Worm (Caenorhabditis elegans) whole organism, L1 larva: ENCODE data around the gene oac-3.

ENCODE experiments used
- C16A3.4 ChIP-seq: fragments of 150-350 bp; optimal IDR thresholded peaks from 2 replicates; lab custom pipeline; 2014; ENCODE audit warnings: missing biosample characterization, missing genetic modification characterization
- C34B4.2 ChIP-seq: sonication (generic microtip); optimal IDR thresholded peaks from 2 replicates; lab custom pipeline; 2017; ENCODE audit warnings: mild to moderate bottlenecking, missing genetic modification characterization, missing compliant biosample characterization
- F16B12.6 ChIP-seq: fragments of 150-350 bp; optimal IDR thresholded peaks from 2 replicates; lab custom pipeline; 2014; ENCODE audit warnings: missing biosample characterization, missing genetic modification characterization
- aha-1 ChIP-seq: fragments of 150-350 bp; optimal IDR thresholded peaks from 2 replicates; lab custom pipeline; 2014; ENCODE audit warnings: missing biosample characterization, missing genetic modification characterization
- alr-1 ChIP-seq: fragments of 200-800 bp; sonication (Bioruptor generic); optimal IDR thresholded peaks from 2 replicates; lab custom pipeline; 2018; ENCODE audit warnings: borderline replicate concordance, mild to moderate bottlenecking, missing genetic modification characterization, missing compliant biosample characterization
- ama-1 ChIP-seq: fragments of 150-350 bp; optimal IDR thresholded peaks from 2 replicates; lab custom pipeline; 2014
- ceh-63 ChIP-seq: fragments of 200-800 bp; sonication (Bioruptor generic); optimal IDR thresholded peaks from 2 replicates; lab custom pipeline; 2018; ENCODE audit warnings: mild to moderate bottlenecking, missing genetic modification characterization, missing compliant biosample characterization
- ceh-8 ChIP-seq: fragments of 200-800 bp; sonication (Bioruptor generic); optimal IDR thresholded peaks from 2 replicates; lab custom pipeline; 2018; ENCODE audit warnings: mild to moderate bottlenecking, missing genetic modification characterization, moderate library complexity, missing compliant biosample characterization
- ceh-82 ChIP-seq, 3 experiments: fragments of 150-350 bp in 1 of 3; sonication (generic microtip) in 2 of 3; optimal IDR thresholded peaks; 2 replicates each; lab custom pipeline; 2014 to 2017; ENCODE audit warnings: missing biosample characterization in 3 of 3, missing genetic modification characterization in 3 of 3
- ceh-90 ChIP-seq: sonication (generic microtip); optimal IDR thresholded peaks from 2 replicates; lab custom pipeline; 2016; ENCODE audit warnings: missing genetic modification characterization, missing compliant biosample characterization
- ces-1 ChIP-seq: fragments of 150-350 bp; optimal IDR thresholded peaks from 2 replicates; lab custom pipeline; 2014; ENCODE audit warnings: missing biosample characterization, missing genetic modification reagents, missing genetic modification characterization
- dsc-1 ChIP-seq: sonication (generic microtip); optimal IDR thresholded peaks from 2 replicates; lab custom pipeline; 2016; ENCODE audit warnings: mild to moderate bottlenecking, missing genetic modification characterization, missing compliant biosample characterization
- efl-1 ChIP-seq, 4 experiments: fragments of 150-350 bp; optimal IDR thresholded peaks in 3 of 4; peaks in 1 of 4; 1 replicate in 1 of 4; 2 replicates in 3 of 4; lab custom pipeline; 2014; ENCODE audit warnings: missing biosample characterization in 2 of 4, missing genetic modification characterization in 2 of 4, missing genetic modification reagents in 2 of 4
- efl-3 ChIP-seq: fragments of 200-800 bp; sonication (Bioruptor generic); optimal IDR thresholded peaks from 2 replicates; lab custom pipeline; 2018; ENCODE audit warnings: mild to moderate bottlenecking, missing genetic modification characterization, missing compliant biosample characterization
- egl-13 ChIP-seq: sonication (generic microtip); optimal IDR thresholded peaks from 2 replicates; lab custom pipeline; 2016; ENCODE audit warnings: missing genotype, missing genetic modification reagents, missing genetic modification characterization, missing compliant biosample characterization
- egl-27 ChIP-seq, 2 experiments: fragments of 150-350 bp in 1 of 2; sonication (generic microtip); optimal IDR thresholded peaks; 3 replicates each; lab custom pipeline; 2017 to 2018; ENCODE audit warnings: missing biosample characterization in 2 of 2, missing genetic modification characterization in 2 of 2, missing genetic modification reagents in 2 of 2
- elt-2 ChIP-seq: sonication (generic microtip); optimal IDR thresholded peaks from 2 replicates; lab custom pipeline; 2016; ENCODE audit warnings: missing genetic modification characterization, mild to moderate bottlenecking, inconsistent platforms, missing compliant biosample characterization, missing genetic modification reagents
- ets-5 ChIP-seq: fragments of 200-800 bp; sonication (Bioruptor generic); IDR thresholded peaks from 2 replicates; pipeline ENCODE4 v1.3.6; 2022; ENCODE audit warnings: missing genetic modification characterization, missing compliant biosample characterization
- fkh-4 ChIP-seq: sonication (generic microtip); optimal IDR thresholded peaks from 2 replicates; lab custom pipeline; 2016; ENCODE audit warnings: missing compliant biosample characterization, missing genetic modification characterization, borderline replicate concordance
- fkh-8 ChIP-seq: sonication (generic microtip); optimal IDR thresholded peaks from 2 replicates; lab custom pipeline; 2016; ENCODE audit warnings: mild to moderate bottlenecking, missing genetic modification characterization, missing compliant biosample characterization
- grh-1 ChIP-seq: fragments of 200-800 bp; sonication (Bioruptor generic); IDR thresholded peaks from 2 replicates; pipeline ENCODE4 v1.3.6; 2022; ENCODE audit warnings: missing genetic modification reagents, missing genetic modification characterization, missing compliant biosample characterization
- hlh-17 ChIP-seq: fragments of 200-800 bp; sonication (Bioruptor generic); optimal IDR thresholded peaks from 2 replicates; lab custom pipeline; 2018; ENCODE audit warnings: missing genetic modification characterization, mild to moderate bottlenecking, missing compliant biosample characterization, moderate library complexity, borderline replicate concordance
- hlh-4 ChIP-seq: sonication (generic microtip); optimal IDR thresholded peaks from 2 replicates; lab custom pipeline; 2016; ENCODE audit warnings: mild to moderate bottlenecking, missing genetic modification characterization, missing compliant biosample characterization
- hpl-2 ChIP-seq: fragments of 150-350 bp; optimal IDR thresholded peaks from 2 replicates; lab custom pipeline; 2014; ENCODE audit warnings: missing biosample characterization, missing genetic modification reagents, missing genetic modification characterization
- irx-1 ChIP-seq: sonication (generic microtip); optimal IDR thresholded peaks from 2 replicates; lab custom pipeline; 2016; ENCODE audit warnings: missing genetic modification characterization, missing compliant biosample characterization
- isw-1 ChIP-seq: fragments of 200-800 bp; sonication (Bioruptor generic); IDR thresholded peaks from 2 replicates; pipeline ENCODE4 v1.3.6; 2022; ENCODE audit warnings: missing genetic modification characterization, missing compliant biosample characterization
- lin-13 ChIP-seq: fragments of 150-350 bp; optimal IDR thresholded peaks from 2 replicates; lab custom pipeline; 2014; ENCODE audit warnings: missing biosample characterization, missing genetic modification reagents, missing genetic modification characterization
- lin-14 ChIP-seq: fragments of 200-800 bp; sonication (Bioruptor generic); optimal IDR thresholded peaks from 2 replicates; lab custom pipeline; 2018; ENCODE audit warnings: mild to moderate bottlenecking, missing genetic modification characterization, moderate library complexity, missing compliant biosample characterization
- lin-15B ChIP-seq: fragments of 150-350 bp; sonication (generic microtip); optimal IDR thresholded peaks from 3 replicates; lab custom pipeline; 2014; ENCODE audit warnings: missing biosample characterization, missing genetic modification characterization
- lin-35 ChIP-seq, 2 experiments: fragments of 150-350 bp; optimal IDR thresholded peaks; 2 replicates each; lab custom pipeline; 2014; ENCODE audit warnings: missing biosample characterization in 2 of 2, missing genetic modification characterization in 2 of 2, missing genetic modification reagents in 2 of 2
- mdl-1 ChIP-seq, 2 experiments: fragments of 150-350 bp; optimal IDR thresholded peaks; 2 replicates each; lab custom pipeline; 2014 to 2017; ENCODE audit warnings: missing biosample characterization in 2 of 2, missing genetic modification characterization in 2 of 2, inconsistent platforms in 1 of 2
- nhr-11 ChIP-seq: fragments of 150-350 bp; optimal IDR thresholded peaks from 2 replicates; lab custom pipeline; 2014; ENCODE audit warnings: missing biosample characterization, missing genetic modification characterization
- nhr-12 ChIP-seq: sonication (generic microtip); optimal IDR thresholded peaks from 2 replicates; lab custom pipeline; 2017; ENCODE audit warnings: missing biosample characterization, missing genetic modification characterization
- nhr-20 ChIP-seq: sonication (generic microtip); optimal IDR thresholded peaks from 2 replicates; lab custom pipeline; 2016; ENCODE audit warnings: mild to moderate bottlenecking, missing genetic modification characterization, missing compliant biosample characterization
- nhr-76 ChIP-seq: sonication (generic microtip); optimal IDR thresholded peaks from 2 replicates; lab custom pipeline; 2017; ENCODE audit warnings: missing biosample characterization, missing genetic modification characterization
- nhr-77 ChIP-seq: fragments of 150-350 bp; optimal IDR thresholded peaks from 2 replicates; lab custom pipeline; 2014; ENCODE audit warnings: missing biosample characterization, missing genetic modification characterization
- nhr-84 ChIP-seq: sonication (generic microtip); optimal IDR thresholded peaks from 2 replicates; lab custom pipeline; 2017; ENCODE audit warnings: missing biosample characterization, missing genetic modification characterization
- nhr-90 ChIP-seq: sonication (generic microtip); optimal IDR thresholded peaks from 2 replicates; lab custom pipeline; 2016; ENCODE audit warnings: mild to moderate bottlenecking, missing genetic modification characterization, missing compliant biosample characterization; ENCODE audit not compliant: poor library complexity
- pax-3 ChIP-seq: fragments of 200-800 bp; sonication (Bioruptor generic); optimal IDR thresholded peaks from 2 replicates; lab custom pipeline; 2018; ENCODE audit warnings: mild to moderate bottlenecking, missing genetic modification characterization, moderate library complexity, missing compliant biosample characterization
- pqm-1 ChIP-seq: sonication (generic microtip); optimal IDR thresholded peaks from 3 replicates; lab custom pipeline; 2017; ENCODE audit warnings: missing biosample characterization, missing genetic modification characterization
- snpc-4 ChIP-seq: fragments of 150-350 bp; optimal IDR thresholded peaks from 2 replicates; lab custom pipeline; 2014; ENCODE audit warnings: missing biosample characterization, missing genetic modification characterization
- snu-23 ChIP-seq: sonication (generic microtip); optimal IDR thresholded peaks from 2 replicates; lab custom pipeline; 2016; ENCODE audit warnings: missing genetic modification characterization, missing compliant biosample characterization
- sptf-1 ChIP-seq: fragments of 150-350 bp; optimal IDR thresholded peaks from 2 replicates; lab custom pipeline; 2014; ENCODE audit warnings: missing biosample characterization, missing genetic modification characterization
- swsn-7 ChIP-seq: sonication (generic microtip); optimal IDR thresholded peaks from 2 replicates; lab custom pipeline; 2016; ENCODE audit warnings: missing genetic modification characterization, missing compliant biosample characterization
- tbx-2 ChIP-seq: sonication (generic microtip); optimal IDR thresholded peaks from 2 replicates; lab custom pipeline; 2016; ENCODE audit warnings: missing genetic modification characterization, missing compliant biosample characterization
- tlp-1 ChIP-seq: fragments of 150-350 bp; optimal IDR thresholded peaks from 2 replicates; lab custom pipeline; 2014; ENCODE audit warnings: missing biosample characterization, missing genetic modification characterization
- unc-130 ChIP-seq: fragments of 150-350 bp; optimal IDR thresholded peaks from 2 replicates; lab custom pipeline; 2017; ENCODE audit warnings: missing biosample characterization, missing genetic modification characterization, inconsistent platforms
- unc-30 ChIP-seq: sonication (generic microtip); optimal IDR thresholded peaks from 2 replicates; lab custom pipeline; 2017; ENCODE audit warnings: missing biosample characterization, missing genetic modification characterization
- unc-62 ChIP-seq: fragments of 150-350 bp; optimal IDR thresholded peaks from 2 replicates; lab custom pipeline; 2014; ENCODE audit warnings: missing biosample characterization, missing genetic modification reagents, missing genetic modification characterization
- vab-15 ChIP-seq: sonication (generic microtip); optimal IDR thresholded peaks from 2 replicates; lab custom pipeline; 2017; ENCODE audit warnings: missing genotype, mild to moderate bottlenecking, missing genetic modification characterization, missing compliant biosample characterization
- xbp-1 ChIP-seq: sonication (generic microtip); optimal IDR thresholded peaks from 2 replicates; lab custom pipeline; 2016; ENCODE audit warnings: missing genetic modification characterization, missing compliant biosample characterization
- ztf-4 ChIP-seq: fragments of 150-350 bp; optimal IDR thresholded peaks from 2 replicates; lab custom pipeline; 2014; ENCODE audit warnings: missing biosample characterization, missing genetic modification characterization

The oac-3 gene

ce11 chrV:13909400-13909799 lies 10.1 kb downstream of the oac-3 start, which contains the start of gene C06B3.7 (continued):
- TF ChIP-seq nhr-76 (no peak), irx-1 (tag; lab: Kevin White, UChicago) (peak; percentile 63), xbp-1 (tag; lab: Kevin White, UChicago) (peak; percentile 89), nhr-77 (tag; lab: Kevin White, UChicago) (no peak), egl-27 (tag; optimal IDR thresholded peaks at IDR 0.05; lab: Kevin White, UChicago) (no peak), pqm-1 (peak; percentile 46), tbx-2 (tag; lab: Kevin White, UChicago) (peak; percentile 75), mdl-1 (tag; optimal IDR thresholded peaks at IDR 0.05; lab: Kevin White, UChicago) (peak in 1 of 2 experiments; percentile 94), hpl-2 (no peak), ceh-63 (no peak), vab-15 (tag; lab: Kevin White, UChicago) (peak; percentile 100), aha-1 (peak; percentile 10), swsn-7 (peak; percentile 66), dsc-1 (tag; lab: Kevin White, UChicago) (peak; percentile 84), pax-3 (tag; lab: Kevin White, UChicago) (peak; percentile 82), fkh-4 (tag; lab: Kevin White, UChicago) (no peak), F16B12.6 (tag; lab: Kevin White, UChicago) (no peak), nhr-84 (no peak), hlh-4 (no peak), C16A3.4 (tag; lab: Kevin White, UChicago) (peak; percentile 90), tlp-1 (tag; lab: Kevin White, UChicago) (no peak), unc-62 (GFP tag; lab: Kevin White, UChicago) (no peak), ceh-8 (no peak), unc-130 (tag; lab: Kevin White, UChicago) (peak; percentile 96), ceh-90 (tag; lab: Kevin White, UChicago) (peak; percentile 26), nhr-20 (tag; lab: Kevin White, UChicago) (peak; percentile 94), lin-15B (tag; lab: Kevin White, UChicago) (no peak), nhr-90 (peak; percentile 83), efl-1 (optimal IDR thresholded peaks at IDR 0.05; lab: Kevin White, UChicago) (peak; percentile 36 to 54), efl-1 (GFP tag; optimal IDR thresholded peaks at IDR 0.05 in 1 of 2; lab: Kevin White, UChicago) (peak; percentile 26 to 87), unc-30 (tag; lab: Kevin White, UChicago) (no peak), hlh-17 (GFP tag; lab: Kevin White, UChicago) (no peak), lin-14 (peak; percentile 95), ceh-82 (tag; optimal IDR thresholded peaks at IDR 0.05; lab: Kevin White, UChicago) (peak in 2 of 3 experiments; percentile 40 to 52), elt-2 (tag; lab: Kevin White, UChicago) (peak; percentile 85), isw-1 (peak; percentile 16; the same call in 1 of the 2 replicates), snu-23 (GFP tag; lab: Kevin White, UChicago) (peak; percentile 90), lin-13 (GFP tag; lab: Kevin White, UChicago) (peak; percentile 78), ets-5 (GFP tag; lab: Robert Waterston, UW) (no peak), lin-35 (GFP tag; optimal IDR thresholded peaks at IDR 0.05; lab: Kevin White, UChicago) (peak; percentile 64 to 90), snpc-4 (peak; percentile 44), ama-1 (lab: Kevin White, UChicago) (peak; percentile 66), egl-13 (tag; lab: Kevin White, UChicago) (no peak), alr-1 (tag; lab: Kevin White, UChicago) (no peak), grh-1 (no peak), fkh-8 (peak; percentile 90), C34B4.2 (tag; lab: Kevin White, UChicago) (no peak), efl-3 (GFP tag; lab: Kevin White, UChicago) (no peak), nhr-11 (peak; percentile 55), nhr-12 (tag; lab: Kevin White, UChicago) (no peak), ztf-4 (tag; lab: Kevin White, UChicago) (peak; percentile 81), sptf-1 (tag; lab: Kevin White, UChicago) (no peak), ces-1 (GFP tag; lab: Kevin White, UChicago) (no peak)
